Fruit fly (Drosophila melanogaster) whole organism, embryonic: ENCODE measurements around the gene Nf-YA.

Experiments used
- Adf1 ChIP-seq: fragments of 200-800 bp; sonication (Bioruptor generic); IDR thresholded peaks from 2 replicates; pipeline ENCODE4 v1.3.6; 2022; ENCODE audit warnings: missing biosample characterization, missing genetic modification characterization
- B-H1 ChIP-seq: fragments of 200-800 bp; sonication (Bioruptor generic); IDR thresholded peaks from 3 replicates; pipeline ENCODE4 v1.3.6; 2022; ENCODE audit warnings: missing biosample characterization, missing genetic modification characterization
- Bdp1 ChIP-seq: fragments of 200-800 bp; sonication (Bioruptor generic); optimal IDR thresholded peaks from 3 replicates; lab custom pipeline; 2016; ENCODE audit warnings: missing biosample characterization, missing genetic modification characterization
- Blimp-1 ChIP-seq: fragments of 200-800 bp; sonication (Bioruptor generic); optimal IDR thresholded peaks from 3 replicates; lab custom pipeline; 2018; ENCODE audit warnings: missing biosample characterization, missing genetic modification characterization, mild to moderate bottlenecking, moderate library complexity, missing genetic modification reagents
- CG10321 ChIP-seq: fragments of 200-800 bp; sonication (Bioruptor generic); IDR thresholded peaks from 2 replicates; pipeline ENCODE4 v1.3.6; 2022; ENCODE audit warnings: missing biosample characterization, missing genetic modification characterization
- CG14050 ChIP-seq: fragments of 200-800 bp; sonication (Bioruptor generic); IDR thresholded peaks from 3 replicates; pipeline ENCODE4 v1.3.6; 2022; ENCODE audit warnings: missing biosample characterization, missing genetic modification characterization
- CG17385 ChIP-seq: fragments of 200-800 bp; sonication (Bioruptor generic); optimal IDR thresholded peaks from 3 replicates; lab custom pipeline; 2018; ENCODE audit warnings: missing biosample characterization, mild to moderate bottlenecking, missing genetic modification characterization
- CG17612 ChIP-seq: fragments of 200-800 bp; sonication (Bioruptor generic); IDR thresholded peaks from 2 replicates; pipeline ENCODE4 v1.3.6; 2022; ENCODE audit warnings: missing biosample characterization, missing genetic modification characterization
- CG1832 ChIP-seq: fragments of 200-800 bp; sonication (Bioruptor generic); optimal IDR thresholded peaks from 2 replicates; lab custom pipeline; 2017; ENCODE audit warnings: missing biosample characterization, mild to moderate bottlenecking, missing genetic modification characterization, inconsistent platforms
- CG18476 ChIP-seq: fragments of 200-800 bp; sonication (Bioruptor generic); optimal IDR thresholded peaks from 2 replicates; lab custom pipeline; 2016; ENCODE audit warnings: missing biosample characterization, mild to moderate bottlenecking, missing genetic modification characterization
- CG2712 ChIP-seq: fragments of 200-800 bp; optimal IDR thresholded peaks from 3 replicates; lab custom pipeline; 2019; ENCODE audit warnings: missing biosample characterization, mild to moderate bottlenecking, missing genetic modification characterization, moderate library complexity
- CG3163 ChIP-seq: fragments of 200-800 bp; sonication (Bioruptor generic); optimal IDR thresholded peaks from 3 replicates; lab custom pipeline; 2016; ENCODE audit warnings: missing biosample characterization, missing genetic modification characterization
- CG32767 ChIP-seq: fragments of 200-800 bp; sonication (Bioruptor generic); IDR thresholded peaks from 2 replicates; pipeline ENCODE4 v1.3.6; 2022; ENCODE audit warnings: missing biosample characterization, missing genetic modification characterization
- CG43689 ChIP-seq: fragments of 200-800 bp; sonication (Bioruptor generic); IDR thresholded peaks from 2 replicates; pipeline ENCODE4 v1.3.6; 2022; ENCODE audit warnings: missing biosample characterization, missing genetic modification characterization
- CG6791 ChIP-seq: fragments of 200-800 bp; sonication (Bioruptor generic); IDR thresholded peaks from 3 replicates; pipeline ENCODE4 v1.3.6; 2022; ENCODE audit warnings: missing biosample characterization, missing genetic modification characterization; ENCODE audit not compliant: partially characterized antibody
- CG7839 ChIP-seq: fragments of 200-800 bp; sonication (Bioruptor generic); optimal IDR thresholded peaks from 3 replicates; lab custom pipeline; 2018; ENCODE audit warnings: missing biosample characterization, mild to moderate bottlenecking, missing genetic modification characterization, moderate library complexity
- CG8765 ChIP-seq: fragments of 200-800 bp; sonication (Bioruptor generic); IDR thresholded peaks from 2 replicates; pipeline ENCODE4 v1.3.6; 2022; ENCODE audit warnings: missing biosample characterization, missing genetic modification characterization
- CG9215 ChIP-seq: fragments of 200-800 bp; sonication (Bioruptor generic); IDR thresholded peaks from 2 replicates; pipeline ENCODE4 v1.3.6; 2022; ENCODE audit warnings: missing biosample characterization, missing genetic modification characterization
- Camta ChIP-seq: fragments of 200-800 bp; sonication (Bioruptor generic); optimal IDR thresholded peaks from 2 replicates; lab custom pipeline; 2016; ENCODE audit warnings: missing biosample characterization, missing genetic modification characterization
- Chrac-16 ChIP-seq: fragments of 200-800 bp; sonication (Bioruptor generic); optimal IDR thresholded peaks from 3 replicates; lab custom pipeline; 2016; ENCODE audit warnings: missing biosample characterization, missing genetic modification characterization
- CrebB ChIP-seq: fragments of 200-800 bp; sonication (Bioruptor generic); optimal IDR thresholded peaks from 3 replicates; lab custom pipeline; 2018; ENCODE audit warnings: missing biosample characterization, mild to moderate bottlenecking, missing genetic modification characterization
- Dad ChIP-seq: fragments of 200-800 bp; sonication (Bioruptor generic); optimal IDR thresholded peaks from 3 replicates; lab custom pipeline; 2016; ENCODE audit warnings: missing biosample characterization, missing genetic modification characterization
- Dip2 ChIP-seq: fragments of 200-800 bp; sonication (Bioruptor generic); IDR thresholded peaks from 2 replicates; pipeline ENCODE4 v1.3.6; 2022; ENCODE audit warnings: missing biosample characterization, missing genetic modification characterization
- Drgx ChIP-seq: fragments of 200-800 bp; sonication (Bioruptor generic); IDR thresholded peaks from 2 replicates; pipeline ENCODE4 v1.3.6; 2022; ENCODE audit warnings: missing biosample characterization, missing genetic modification characterization
- E2f2 ChIP-seq: fragments of 200-800 bp; sonication (Bioruptor generic); IDR thresholded peaks from 2 replicates; pipeline ENCODE4 v1.3.6; 2022; ENCODE audit warnings: missing biosample characterization, missing genetic modification characterization
- Gug ChIP-seq: fragments of 200-800 bp; sonication (Bioruptor generic); IDR thresholded peaks from 4 replicates; pipeline ENCODE4 v1.3.6; 2022; ENCODE audit warnings: missing biosample characterization, missing genetic modification characterization
- HLH3B ChIP-seq: fragments of 200-800 bp; sonication (Bioruptor generic); IDR thresholded peaks from 2 replicates; pipeline ENCODE4 v1.3.6; 2022; ENCODE audit warnings: missing biosample characterization, missing genetic modification characterization
- MBD-R2 ChIP-seq: fragments of 200-800 bp; sonication (Bioruptor generic); IDR thresholded peaks from 2 replicates; pipeline ENCODE4 v1.3.6; 2022; ENCODE audit warnings: missing biosample characterization, missing genetic modification characterization
- MESR4 ChIP-seq: fragments of 200-800 bp; sonication (Bioruptor generic); optimal IDR thresholded peaks from 2 replicates; lab custom pipeline; 2018; ENCODE audit warnings: missing biosample characterization, mild to moderate bottlenecking, missing genetic modification characterization, moderate library complexity
- MTF-1 ChIP-seq: fragments of 200-800 bp; sonication (Bioruptor generic); optimal IDR thresholded peaks from 2 replicates; lab custom pipeline; 2018; ENCODE audit warnings: missing biosample characterization, mild to moderate bottlenecking, missing genetic modification characterization, borderline replicate concordance
- Neu2 ChIP-seq: fragments of 200-800 bp; sonication (Bioruptor generic); optimal IDR thresholded peaks from 3 replicates; lab custom pipeline; 2016; ENCODE audit warnings: missing biosample characterization, missing genetic modification characterization, borderline replicate concordance
- PHDP ChIP-seq: fragments of 200-800 bp; sonication (Bioruptor generic); optimal IDR thresholded peaks from 3 replicates; lab custom pipeline; 2018; ENCODE audit warnings: missing biosample characterization, mild to moderate bottlenecking, missing genetic modification characterization, moderate library complexity
- Rfx ChIP-seq: fragments of 200-800 bp; sonication (Bioruptor generic); IDR thresholded peaks from 2 replicates; pipeline ENCODE4 v1.3.6; 2022; ENCODE audit warnings: missing biosample characterization, missing genetic modification characterization
- Vsx1 ChIP-seq: fragments of 200-800 bp; sonication (Bioruptor generic); optimal IDR thresholded peaks from 2 replicates; lab custom pipeline; 2017; ENCODE audit warnings: missing biosample characterization, mild to moderate bottlenecking, missing genetic modification characterization, missing genetic modification reagents
- ato ChIP-seq: fragments of 200-800 bp; sonication (Bioruptor generic); IDR thresholded peaks from 2 replicates; pipeline ENCODE4 v1.3.6; 2022; ENCODE audit warnings: missing biosample characterization, missing genetic modification characterization; ENCODE audit not compliant: partially characterized antibody
- bbx ChIP-seq: fragments of 200-800 bp; sonication (Bioruptor generic); IDR thresholded peaks from 2 replicates; pipeline ENCODE4 v1.3.6; 2022; ENCODE audit warnings: missing biosample characterization, missing genetic modification characterization; ENCODE audit not compliant: partially characterized antibody
- chinmo ChIP-seq: fragments of 200-800 bp; sonication (Bioruptor generic); IDR thresholded peaks from 4 replicates; pipeline ENCODE4 v1.3.6; 2022; ENCODE audit warnings: missing biosample characterization, missing genetic modification characterization; ENCODE audit not compliant: partially characterized antibody
- crc ChIP-seq: fragments of 200-800 bp; sonication (Bioruptor generic); optimal IDR thresholded peaks from 2 replicates; lab custom pipeline; 2016; ENCODE audit warnings: missing biosample characterization, missing genetic modification characterization
- dan ChIP-seq: fragments of 200-800 bp; sonication (Bioruptor generic); IDR thresholded peaks from 2 replicates; pipeline ENCODE4 v1.3.6; 2022; ENCODE audit warnings: missing biosample characterization, missing genetic modification characterization
- dmrt99B ChIP-seq: fragments of 200-800 bp; sonication (Bioruptor generic); optimal IDR thresholded peaks from 2 replicates; lab custom pipeline; 2018; ENCODE audit warnings: missing biosample characterization, mild to moderate bottlenecking, missing genetic modification characterization, moderate library complexity
- ewg ChIP-seq: fragments of 200-800 bp; sonication (Bioruptor generic); optimal IDR thresholded peaks from 3 replicates; lab custom pipeline; 2017; ENCODE audit warnings: mild to moderate bottlenecking, missing biosample characterization, missing genetic modification reagents, missing genetic modification characterization
- fu2 ChIP-seq: fragments of 200-800 bp; sonication (Bioruptor generic); optimal IDR thresholded peaks from 2 replicates; lab custom pipeline; 2016; ENCODE audit warnings: missing biosample characterization, missing genetic modification characterization
- gcm2 ChIP-seq: fragments of 200-800 bp; sonication (Bioruptor generic); optimal IDR thresholded peaks from 2 replicates; lab custom pipeline; 2016; ENCODE audit warnings: missing biosample characterization, missing genetic modification characterization
- maf-S ChIP-seq: fragments of 200-800 bp; sonication (Bioruptor generic); optimal IDR thresholded peaks from 2 replicates; lab custom pipeline; 2016; ENCODE audit warnings: missing biosample characterization, missing genetic modification characterization
- pnt ChIP-seq: fragments of 200-800 bp; sonication (Bioruptor generic); optimal IDR thresholded peaks from 3 replicates; lab custom pipeline; 2016; ENCODE audit warnings: missing biosample characterization, missing genetic modification characterization
- pzg ChIP-seq: fragments of 200-800 bp; sonication (Bioruptor generic); optimal IDR thresholded peaks from 3 replicates; lab custom pipeline; 2018; ENCODE audit warnings: missing biosample characterization, mild to moderate bottlenecking, missing genetic modification characterization, moderate library complexity
- sd ChIP-seq: fragments of 200-800 bp; sonication (Bioruptor generic); optimal IDR thresholded peaks from 3 replicates; lab custom pipeline; 2018; ENCODE audit warnings: missing biosample characterization, mild to moderate bottlenecking, missing genetic modification characterization, moderate library complexity
- so ChIP-seq: fragments of 200-800 bp; sonication (Bioruptor generic); IDR thresholded peaks from 3 replicates; pipeline ENCODE4 v1.3.6; 2022; ENCODE audit warnings: missing biosample characterization, missing genetic modification characterization
- sob ChIP-seq: fragments of 200-800 bp; sonication (Bioruptor generic); IDR thresholded peaks from 2 replicates; pipeline ENCODE4 v1.3.6; 2022; ENCODE audit warnings: missing biosample characterization, missing genetic modification characterization
- sqz ChIP-seq: fragments of 200-800 bp; sonication (Bioruptor generic); optimal IDR thresholded peaks from 3 replicates; lab custom pipeline; 2018; ENCODE audit warnings: missing biosample characterization, mild to moderate bottlenecking, missing genetic modification characterization
- zfh1 ChIP-seq: fragments of 200-800 bp; sonication (Bioruptor generic); IDR thresholded peaks from 3 replicates; pipeline ENCODE4 v1.3.6; 2022; ENCODE audit warnings: missing biosample characterization, missing genetic modification characterization

The Nf-YA gene

DNA sequence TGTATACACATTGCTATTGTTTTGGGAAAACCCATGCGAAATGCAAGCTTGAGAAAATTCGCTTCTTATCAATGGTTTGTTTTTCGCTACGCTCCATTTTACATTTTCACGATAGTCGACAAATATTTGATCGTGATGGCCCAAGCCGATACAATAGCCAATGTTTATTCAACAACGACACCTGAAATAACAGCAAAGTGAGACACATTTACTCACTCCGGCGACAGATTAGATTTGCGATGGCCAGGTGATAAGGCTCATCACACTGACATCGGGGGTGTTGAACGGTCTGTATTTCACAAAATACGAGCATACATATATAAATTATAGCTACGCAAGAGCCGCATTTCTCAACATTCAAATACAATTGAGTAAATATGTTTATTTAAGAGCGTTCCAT lies 44.9 kb downstream of the Nf-YA start (continued):
- TF ChIP-seq gcm2 (GFP tag; lab: Kevin White, UChicago) (no peak), Dip2 (GFP tag; lab: Robert Waterston, UW) (no peak), CG9215 (GFP tag; lab: Robert Waterston, UW) (no peak), sd (tag; lab: Kevin White, UChicago) (no peak), CG18476 (GFP tag; lab: Kevin White, UChicago) (peak; percentile 35), Adf1 (GFP tag; lab: Robert Waterston, UW) (no peak; the same call in 1 of the 2 replicates), sqz (GFP tag; lab: Kevin White, UChicago) (peak; percentile 66), CG1832 (no peak), HLH3B (GFP tag; lab: Robert Waterston, UW) (peak; percentile 51; the same call in 1 of the 2 replicates), PHDP (tag; lab: Kevin White, UChicago) (peak; percentile 51), Chrac-16 (no peak), crc (GFP tag; lab: Kevin White, UChicago) (peak; percentile 76), maf-S (peak; percentile 24), sob (GFP tag; lab: Robert Waterston, UW) (peak; percentile 76), Gug (GFP tag; lab: Robert Waterston, UW) (no peak), dmrt99B (peak; percentile 55), chinmo (no peak), Vsx1 (peak; percentile 83), MBD-R2 (GFP tag; lab: Robert Waterston, UW) (peak; percentile 51; the same call in 1 of the 2 replicates), B-H1 (GFP tag; lab: Robert Waterston, UW) (peak; percentile 15; the same call in 1 of the 3 replicates), CG2712 (tag; lab: Kevin White, UChicago) (peak; percentile 47), CG32767 (GFP tag; lab: Robert Waterston, UW) (no peak), pzg (GFP tag; lab: Kevin White, UChicago) (peak; percentile 18), CG7839 (tag; lab: Kevin White, UChicago) (peak; percentile 3), ewg (no peak), pnt (peak; percentile 25), MESR4 (GFP tag; lab: Kevin White, UChicago) (no peak), CG6791 (no peak), CG43689 (GFP tag; lab: Robert Waterston, UW) (no peak), E2f2 (GFP tag; lab: Robert Waterston, UW) (0 out of 2 replicates have a peak, but pooled peaks have one; percentile 5), Blimp-1 (GFP tag; lab: Kevin White, UChicago) (peak; percentile 58), Bdp1 (GFP tag; lab: Kevin White, UChicago) (peak; percentile 18), Rfx (GFP tag; lab: Robert Waterston, UW) (peak; percentile 69), fu2 (no peak), CG10321 (GFP tag; lab: Robert Waterston, UW) (no peak), CG8765 (no peak), Dad (GFP tag; lab: Kevin White, UChicago) (peak; percentile 59), Neu2 (GFP tag; lab: Kevin White, UChicago) (no peak), CG17385 (GFP tag; lab: Kevin White, UChicago) (peak; percentile 36), Camta (GFP tag; lab: Kevin White, UChicago) (peak; percentile 68), CG3163 (no peak), CG17612 (no peak), Drgx (GFP tag; lab: Robert Waterston, UW) (peak; percentile 44), MTF-1 (peak; percentile 87), bbx (no peak), ato (GFP tag; lab: Robert Waterston, UW) (no peak), zfh1 (peak; percentile 59; the same call in 2 of the 3 replicates), dan (GFP tag; lab: Robert Waterston, UW) (no peak), so (peak; percentile 55; the same call in 2 of the 3 replicates), CrebB (peak; percentile 76), CG14050 (no peak)
